Worm (Caenorhabditis elegans) whole organism, L4 larva: ENCODE results near the gene F38A1.8.

Experiments
- F26F4.8 ChIP-seq: fragments of 200-800 bp; sonication (Bioruptor generic); conservative IDR thresholded peaks from 2 replicates; pipeline ENCODE4 v1.3.6; 2022; ENCODE audit warnings: missing genetic modification characterization, missing compliant biosample characterization
- Y48G9A.11 ChIP-seq: fragments of 200-800 bp; sonication (Bioruptor generic); IDR thresholded peaks from 2 replicates; pipeline ENCODE4 v1.3.6; 2022; ENCODE audit warnings: missing genetic modification reagents, missing genetic modification characterization, missing compliant biosample characterization
- Y75B8A.6 ChIP-seq: fragments of 200-800 bp; sonication (Bioruptor generic); IDR thresholded peaks from 2 replicates; pipeline ENCODE4 v1.3.6; 2022; ENCODE audit warnings: missing genetic modification reagents, missing genetic modification characterization, missing compliant biosample characterization
- ZK337.2 ChIP-seq: fragments of 200-800 bp; sonication (Bioruptor generic); IDR thresholded peaks from 2 replicates; pipeline ENCODE4 v1.3.6; 2022; ENCODE audit warnings: missing genetic modification reagents, missing genetic modification characterization, missing compliant biosample characterization
- ZK546.5 ChIP-seq, 2 experiments: sonication (generic microtip); optimal IDR thresholded peaks; 2 replicates each; lab custom pipeline; 2017; ENCODE audit warnings: missing biosample characterization in 2 of 2, missing genetic modification characterization in 2 of 2
- aha-1 ChIP-seq: fragments of 150-350 bp; peaks from one replicate; lab custom pipeline; 2014; ENCODE audit warnings: missing biosample characterization, missing genetic modification characterization
- ceh-32 ChIP-seq: sonication (generic microtip); optimal IDR thresholded peaks from 2 replicates; lab custom pipeline; 2016; ENCODE audit warnings: mild to moderate bottlenecking, missing genetic modification characterization, missing compliant biosample characterization; ENCODE audit not compliant: poor library complexity
- ceh-82 ChIP-seq: sonication (generic microtip); optimal IDR thresholded peaks from 2 replicates; lab custom pipeline; 2017; ENCODE audit warnings: missing biosample characterization, missing genetic modification characterization
- daf-12 ChIP-seq: fragments of 150-350 bp; optimal IDR thresholded peaks from 2 replicates; lab custom pipeline; 2014; ENCODE audit warnings: missing biosample characterization, missing genetic modification reagents, missing genetic modification characterization
- daf-16 ChIP-seq, 3 experiments: sonication (generic microtip); optimal IDR thresholded peaks; 2 replicates each; lab custom pipeline; 2016 to 2017; ENCODE audit warnings: missing genetic modification characterization in 3 of 3, missing genetic modification reagents in 3 of 3, mild to moderate bottlenecking in 2 of 3, missing compliant biosample characterization in 2 of 3, missing biosample characterization in 1 of 3, moderate library complexity in 1 of 3
- daf-8 ChIP-seq: fragments of 200-800 bp; sonication (Bioruptor generic); IDR thresholded peaks from 2 replicates; pipeline ENCODE4 v1.3.6; 2022; ENCODE audit warnings: missing genetic modification characterization, missing compliant biosample characterization
- dpl-1 ChIP-seq: fragments of 150-350 bp; optimal IDR thresholded peaks from 2 replicates; lab custom pipeline; 2014; ENCODE audit warnings: missing biosample characterization, missing genetic modification reagents, missing genetic modification characterization
- duxl-1 ChIP-seq: sonication (generic microtip); optimal IDR thresholded peaks from 2 replicates; lab custom pipeline; 2016; ENCODE audit warnings: mild to moderate bottlenecking, missing genetic modification characterization, moderate library complexity, missing compliant biosample characterization; ENCODE audit not compliant: poor library complexity
- dve-1 ChIP-seq: sonication (generic microtip); optimal IDR thresholded peaks from 2 replicates; lab custom pipeline; 2017; ENCODE audit warnings: antibody characterized with exemption, mild to moderate bottlenecking, missing genetic modification characterization, missing compliant biosample characterization; ENCODE audit not compliant: insufficient read depth
- egl-27 ChIP-seq: sonication (generic microtip); optimal IDR thresholded peaks from 3 replicates; lab custom pipeline; 2017; ENCODE audit warnings: missing biosample characterization, missing genetic modification reagents, missing genetic modification characterization
- fkh-10 ChIP-seq: fragments of 150-350 bp; optimal IDR thresholded peaks from 2 replicates; lab custom pipeline; 2014; ENCODE audit warnings: missing biosample characterization, missing genetic modification reagents, missing genetic modification characterization
- fos-1 ChIP-seq: fragments of 150-350 bp; optimal IDR thresholded peaks from 2 replicates; lab custom pipeline; 2014; ENCODE audit warnings: missing biosample characterization, missing genetic modification characterization
- gei-8 ChIP-seq: fragments of 200-800 bp; sonication (Bioruptor generic); optimal IDR thresholded peaks from 2 replicates; lab custom pipeline; 2018; ENCODE audit warnings: mild to moderate bottlenecking, missing genetic modification characterization, missing compliant biosample characterization
- hlh-11 ChIP-seq: fragments of 200-800 bp; sonication (Bioruptor generic); optimal IDR thresholded peaks from 2 replicates; lab custom pipeline; 2018; ENCODE audit warnings: mild to moderate bottlenecking, missing genetic modification characterization, missing compliant biosample characterization
- hmg-1.1 ChIP-seq: fragments of 200-800 bp; sonication (Bioruptor generic); IDR thresholded peaks from 2 replicates; pipeline ENCODE4 v1.3.6; 2022; ENCODE audit warnings: missing genetic modification reagents, missing genetic modification characterization, missing compliant biosample characterization
- lin-13 ChIP-seq: fragments of 150-350 bp; optimal IDR thresholded peaks from 2 replicates; lab custom pipeline; 2014; ENCODE audit warnings: missing biosample characterization, missing genetic modification reagents, missing genetic modification characterization
- lin-29 ChIP-seq: fragments of 200-800 bp; sonication (Bioruptor generic); IDR thresholded peaks from 2 replicates; pipeline ENCODE4 v1.3.6; 2022; ENCODE audit warnings: missing genetic modification reagents, missing genetic modification characterization, missing compliant biosample characterization
- lsy-2 ChIP-seq, 2 experiments: fragments of 150-350 bp in 1 of 2; sonication (generic microtip) in 1 of 2; optimal IDR thresholded peaks; 2 replicates each; lab custom pipeline; 2014 to 2017; ENCODE audit warnings: missing biosample characterization in 2 of 2, missing genetic modification characterization in 2 of 2
- madf-5 ChIP-seq, 2 experiments: fragments of 200-800 bp; sonication (Bioruptor generic); IDR thresholded peaks; 2 replicates each; pipeline ENCODE4 v1.3.6; 2022; ENCODE audit warnings: missing compliant biosample characterization in 2 of 2, missing genetic modification characterization in 2 of 2
- mdl-1 ChIP-seq, 2 experiments: fragments of 150-350 bp in 1 of 2; sonication (generic microtip) in 1 of 2; optimal IDR thresholded peaks; 2 replicates each; lab custom pipeline; 2014 to 2017; ENCODE audit warnings: missing biosample characterization in 2 of 2, missing genetic modification characterization in 2 of 2
- mes-2 ChIP-seq: sonication (generic microtip); optimal IDR thresholded peaks from 2 replicates; lab custom pipeline; 2016; ENCODE audit warnings: missing genotype, mild to moderate bottlenecking, missing genetic modification characterization, missing compliant biosample characterization; ENCODE audit not compliant: poor library complexity, severe bottlenecking
- mxl-3 ChIP-seq: fragments of 200-800 bp; sonication (Bioruptor generic); optimal IDR thresholded peaks from 2 replicates; lab custom pipeline; 2018; ENCODE audit warnings: mild to moderate bottlenecking, missing genetic modification characterization, missing compliant biosample characterization
- nhr-102 ChIP-seq: sonication (generic microtip); optimal IDR thresholded peaks from 2 replicates; lab custom pipeline; 2016; ENCODE audit warnings: mild to moderate bottlenecking, missing genetic modification characterization, moderate library complexity, missing compliant biosample characterization
- nhr-28 ChIP-seq: fragments of 150-350 bp; optimal IDR thresholded peaks from 2 replicates; lab custom pipeline; 2014; ENCODE audit warnings: missing biosample characterization, missing genetic modification characterization
- nhr-42 ChIP-seq: fragments of 200-800 bp; sonication (Bioruptor generic); IDR thresholded peaks from 2 replicates; pipeline ENCODE4 v1.3.6; 2022; ENCODE audit warnings: missing genetic modification characterization, missing compliant biosample characterization
- nhr-6 ChIP-seq: fragments of 150-350 bp; optimal IDR thresholded peaks from 2 replicates; lab custom pipeline; 2014; ENCODE audit warnings: missing biosample characterization, missing genetic modification characterization
- php-3 ChIP-seq: fragments of 200-800 bp; sonication (Bioruptor generic); IDR thresholded peaks from 2 replicates; pipeline ENCODE4 v1.3.6; 2022; ENCODE audit warnings: missing genetic modification reagents, missing genetic modification characterization, missing compliant biosample characterization
- pqm-1 ChIP-seq: sonication (generic microtip); optimal IDR thresholded peaks from 2 replicates; lab custom pipeline; 2017; ENCODE audit warnings: missing biosample characterization, missing genetic modification characterization
- skn-1 ChIP-seq: fragments of 150-350 bp; optimal IDR thresholded peaks from 2 replicates; lab custom pipeline; 2014; ENCODE audit warnings: missing biosample characterization, missing genetic modification characterization
- snpc-1.2 ChIP-seq: fragments of 200-800 bp; sonication (Bioruptor generic); IDR thresholded peaks from 2 replicates; pipeline ENCODE4 v1.3.6; 2022; ENCODE audit warnings: missing genetic modification reagents, missing genetic modification characterization, missing compliant biosample characterization
- snpc-4 ChIP-seq: fragments of 150-350 bp; optimal IDR thresholded peaks from 2 replicates; lab custom pipeline; 2014; ENCODE audit warnings: missing biosample characterization, missing genetic modification characterization
- spr-1 ChIP-seq: sonication (generic microtip); optimal IDR thresholded peaks from 2 replicates; lab custom pipeline; 2016; ENCODE audit warnings: mild to moderate bottlenecking, missing genetic modification characterization, missing compliant biosample characterization
- tag-97 ChIP-seq: fragments of 200-800 bp; sonication (Bioruptor generic); IDR thresholded peaks from 2 replicates; pipeline ENCODE4 v1.3.6; 2022; ENCODE audit warnings: missing genetic modification characterization, missing compliant biosample characterization
- unc-130 ChIP-seq: sonication (generic microtip); optimal IDR thresholded peaks from 2 replicates; lab custom pipeline; 2016; ENCODE audit warnings: missing genetic modification reagents, missing genetic modification characterization, missing compliant biosample characterization
- unc-62 ChIP-seq, 3 experiments: fragments of 150-350 bp in 1 of 3; sonication (generic microtip); optimal IDR thresholded peaks in 2 of 3; peaks in 1 of 3; 1 replicate in 1 of 3; 2 replicates in 2 of 3; lab custom pipeline; 2014 to 2017; ENCODE audit warnings: missing biosample characterization in 3 of 3, missing genetic modification characterization in 3 of 3, missing genetic modification reagents in 3 of 3, missing genotype in 1 of 3
- zag-1 ChIP-seq: fragments of 150-350 bp; optimal IDR thresholded peaks from 2 replicates; lab custom pipeline; 2014; ENCODE audit warnings: missing biosample characterization, missing genetic modification characterization
- zfp-2 ChIP-seq: sonication (generic microtip); optimal IDR thresholded peaks from 2 replicates; lab custom pipeline; 2016; ENCODE audit warnings: mild to moderate bottlenecking, missing genetic modification characterization, missing compliant biosample characterization
- zfp-3 ChIP-seq: fragments of 200-800 bp; sonication (Bioruptor generic); conservative IDR thresholded peaks from 2 replicates; pipeline ENCODE4 v1.3.6; 2022; ENCODE audit warnings: missing genetic modification reagents, missing genetic modification characterization, missing compliant biosample characterization
- zip-2 ChIP-seq: fragments of 150-350 bp; optimal IDR thresholded peaks from 2 replicates; lab custom pipeline; 2014; ENCODE audit warnings: missing biosample characterization, missing genetic modification characterization
- ztf-11 ChIP-seq: fragments of 150-350 bp; optimal IDR thresholded peaks from 2 replicates; lab custom pipeline; 2014; ENCODE audit warnings: missing biosample characterization, missing genetic modification characterization
- ztf-7 ChIP-seq: fragments of 150-350 bp; optimal IDR thresholded peaks from 2 replicates; lab custom pipeline; 2014; ENCODE audit warnings: missing biosample characterization, missing genetic modification characterization

F38A1.8 gene

ce11 chrIV:1284877-1285276, 45.2 kb upstream of the F38A1.8 start:
- TF ChIP-seq fkh-10 (GFP tag; lab: Kevin White, UChicago) (no peak), nhr-28 (peak; percentile 41), zag-1 (tag; lab: Kevin White, UChicago) (no peak), lsy-2 (tag; optimal IDR thresholded peaks at IDR 0.05; lab: Kevin White, UChicago) (no peak), ceh-32 (tag; lab: Kevin White, UChicago) (no peak), tag-97 (no peak), pqm-1 (tag; lab: Kevin White, UChicago) (peak; percentile 28), nhr-6 (tag; lab: Kevin White, UChicago) (peak; percentile 32), zfp-2 (tag; lab: Kevin White, UChicago) (no peak), daf-16 (GFP tag; optimal IDR thresholded peaks at IDR 0.05; lab: Kevin White, UChicago) (no peak), daf-16 (tag; optimal IDR thresholded peaks at IDR 0.05; lab: Kevin White, UChicago) (peak; percentile 14), ceh-82 (no peak), gei-8 (GFP tag; lab: Kevin White, UChicago) (no peak), lin-29 (GFP tag; lab: Robert Waterston, UW) (no peak), mxl-3 (GFP tag; lab: Kevin White, UChicago) (no peak), madf-5 (GFP tag; IDR thresholded peaks at IDR 0.05; lab: Robert Waterston, UW) (no peak), spr-1 (tag; lab: Kevin White, UChicago) (no peak), unc-130 (no peak), dve-1 (tag; lab: Kevin White, UChicago) (peak; percentile 32), duxl-1 (tag; lab: Kevin White, UChicago) (no peak), ztf-11 (no peak), mes-2 (tag; lab: Kevin White, UChicago) (no peak), php-3 (no peak), ZK546.5 (tag; optimal IDR thresholded peaks at IDR 0.05; lab: Kevin White, UChicago) (no peak), dpl-1 (GFP tag; lab: Kevin White, UChicago) (no peak), daf-8 (GFP tag; lab: Robert Waterston, UW) (no peak)

ce11 chrIV:1278945-1279344, 39.3 kb upstream of the F38A1.8 start:
- TF ChIP-seq hmg-1.1 (GFP tag; lab: Robert Waterston, UW) (0 out of 2 replicates have a peak, but pooled peaks have one; percentile 24), nhr-28 (no peak)

ce11 chrIV:1277067-1277466, 37.4 kb upstream of the F38A1.8 start:
- no peak for TF ChIP-seq snpc-1.2
- TF ChIP-seq aha-1 (tag; lab: Kevin White, UChicago) = peak; percentile 85
- TF ChIP-seq Y48G9A.11 (GFP tag; lab: Robert Waterston, UW) = 0 out of 2 replicates have a peak, but pooled peaks have one; percentile 32
- TF ChIP-seq lsy-2 (tag; optimal IDR thresholded peaks at IDR 0.05; lab: Kevin White, UChicago) = peak in 1 of 2 experiments; percentile 53
- TF ChIP-seq unc-130 = peak; percentile 59
- TF ChIP-seq, all 104 proteins: peak for 4

ce11 chrIV:1275910-1276309, 36.3 kb upstream of the F38A1.8 start:
- TF ChIP-seq nhr-42 (GFP tag; lab: Robert Waterston, UW) = no peak
- no peak for TF ChIP-seq ZK546.5 (tag; optimal IDR thresholded peaks at IDR 0.05; lab: Kevin White, UChicago)
- no peak for TF ChIP-seq nhr-102 (tag; lab: Kevin White, UChicago)
- TF ChIP-seq hlh-11 (tag; lab: Kevin White, UChicago) = no peak
- TF ChIP-seq zfp-3 (GFP tag; lab: Robert Waterston, UW) = no peak
- peak; percentile 34 for TF ChIP-seq lin-13 (GFP tag; lab: Kevin White, UChicago)
- TF ChIP-seq snpc-4 (tag; lab: Kevin White, UChicago) = no peak
- no peak for TF ChIP-seq mes-2 (tag; lab: Kevin White, UChicago)
- TF ChIP-seq zip-2 (tag; lab: Kevin White, UChicago) = no peak
- TF ChIP-seq daf-12 = no peak
- TF ChIP-seq fos-1 (tag; lab: Kevin White, UChicago) = no peak
- no peak for TF ChIP-seq tag-97
- no peak for TF ChIP-seq ztf-7 (tag; lab: Kevin White, UChicago)
- TF ChIP-seq snpc-1.2 = no peak
- TF ChIP-seq unc-62 (GFP tag; optimal IDR thresholded peaks at IDR 0.05 in 1 of 2; lab: Kevin White, UChicago) = no peak
- no peak for TF ChIP-seq unc-62 (tag; optimal IDR thresholded peaks at IDR 0.05; lab: Kevin White, UChicago)
- 0 out of 2 replicates have a peak, but pooled peaks have one; percentile 16 for TF ChIP-seq Y75B8A.6 (GFP tag; lab: Robert Waterston, UW)
- TF ChIP-seq F26F4.8 (GFP tag; lab: Robert Waterston, UW) = no peak
- TF ChIP-seq ZK337.2 = no peak
- TF ChIP-seq fkh-10 (GFP tag; lab: Kevin White, UChicago) = no peak
- TF ChIP-seq egl-27 (tag; lab: Kevin White, UChicago) = no peak
- no peak for TF ChIP-seq mdl-1 (tag; optimal IDR thresholded peaks at IDR 0.05; lab: Kevin White, UChicago)
- no peak for TF ChIP-seq skn-1 (tag; lab: Kevin White, UChicago)
